Fruit fly (Drosophila melanogaster) whole organism, embryonic: ENCODE results near the gene Cpr65Ea.

Experiments used
- ATbp ChIP-seq: fragments of 200-800 bp; sonication (Bioruptor generic); optimal IDR thresholded peaks from 2 replicates; lab custom pipeline; 2017; ENCODE audit warnings: missing biosample characterization, mild to moderate bottlenecking, missing genetic modification characterization, missing genetic modification reagents
- Blimp-1 ChIP-seq: fragments of 200-800 bp; sonication (Bioruptor generic); optimal IDR thresholded peaks from 3 replicates; lab custom pipeline; 2018; ENCODE audit warnings: missing biosample characterization, missing genetic modification characterization, mild to moderate bottlenecking, moderate library complexity, missing genetic modification reagents
- CG10462 ChIP-seq: fragments of 200-800 bp; sonication (Bioruptor generic); optimal IDR thresholded peaks from 2 replicates; lab custom pipeline; 2016; ENCODE audit warnings: missing biosample characterization, missing genetic modification characterization
- CG13424 ChIP-seq: fragments of 200-800 bp; sonication (Bioruptor generic); optimal IDR thresholded peaks from 2 replicates; lab custom pipeline; 2019; ENCODE audit warnings: missing biosample characterization, mild to moderate bottlenecking, missing genetic modification characterization, moderate library complexity
- CG14710 ChIP-seq: fragments of 200-800 bp; sonication (Bioruptor generic); optimal IDR thresholded peaks from 3 replicates; lab custom pipeline; 2019; ENCODE audit warnings: missing biosample characterization, mild to moderate bottlenecking, missing genetic modification characterization, moderate library complexity
- CG15073 ChIP-seq: fragments of 200-800 bp; sonication (Bioruptor generic); optimal IDR thresholded peaks from 2 replicates; lab custom pipeline; 2016; ENCODE audit warnings: missing biosample characterization, missing genetic modification characterization
- CG15269 ChIP-seq: fragments of 200-800 bp; sonication (Bioruptor generic); optimal IDR thresholded peaks from 2 replicates; lab custom pipeline; 2018; ENCODE audit warnings: missing biosample characterization, mild to moderate bottlenecking, missing genetic modification characterization, moderate library complexity
- CG1529 ChIP-seq: fragments of 200-800 bp; sonication (Bioruptor generic); optimal IDR thresholded peaks from 3 replicates; lab custom pipeline; 2018; ENCODE audit warnings: missing biosample characterization, missing genetic modification characterization
- CG1603 ChIP-seq: fragments of 200-800 bp; sonication (Bioruptor generic); optimal IDR thresholded peaks from 2 replicates; lab custom pipeline; 2019; ENCODE audit warnings: missing biosample characterization, mild to moderate bottlenecking, missing genetic modification characterization, moderate library complexity
- CG17361 ChIP-seq: fragments of 200-800 bp; sonication (Bioruptor generic); IDR thresholded peaks from 3 replicates; pipeline ENCODE4 v1.3.6; 2022; ENCODE audit warnings: missing biosample characterization, missing genetic modification characterization
- CG18262 ChIP-seq: fragments of 200-800 bp; optimal IDR thresholded peaks from 3 replicates; lab custom pipeline; 2019; ENCODE audit warnings: missing biosample characterization, mild to moderate bottlenecking, missing genetic modification characterization, moderate library complexity
- CG2678 ChIP-seq: fragments of 200-800 bp; sonication (Bioruptor generic); optimal IDR thresholded peaks from 3 replicates; lab custom pipeline; 2019; ENCODE audit warnings: missing biosample characterization, mild to moderate bottlenecking, missing genetic modification characterization, moderate library complexity
- CG32532 ChIP-seq: fragments of 200-800 bp; sonication (Bioruptor generic); IDR thresholded peaks from 2 replicates; pipeline ENCODE4 v1.3.6; 2022; ENCODE audit warnings: missing biosample characterization, missing genetic modification characterization
- CG3407 ChIP-seq: fragments of 200-800 bp; sonication (Bioruptor generic); optimal IDR thresholded peaks from 2 replicates; lab custom pipeline; 2018; ENCODE audit warnings: missing biosample characterization, mild to moderate bottlenecking, missing genetic modification characterization
- CG4328 ChIP-seq: fragments of 200-800 bp; sonication (Bioruptor generic); optimal IDR thresholded peaks from 3 replicates; lab custom pipeline; 2017; ENCODE audit warnings: missing biosample characterization, missing genetic modification reagents, missing genetic modification characterization
- CG4360 ChIP-seq: fragments of 200-800 bp; sonication (Bioruptor generic); IDR thresholded peaks from 2 replicates; pipeline ENCODE4 v1.3.6; 2022; ENCODE audit warnings: missing biosample characterization, missing genetic modification characterization
- CG4424 ChIP-seq: fragments of 200-800 bp; sonication (Bioruptor generic); optimal IDR thresholded peaks from 3 replicates; lab custom pipeline; 2016; ENCODE audit warnings: missing biosample characterization, missing genetic modification characterization
- CG6689 ChIP-seq: fragments of 200-800 bp; sonication (Bioruptor generic); IDR thresholded peaks from 2 replicates; pipeline ENCODE4 v1.3.6; 2022; ENCODE audit warnings: missing biosample characterization, missing genetic modification characterization
- CG7839 ChIP-seq: fragments of 200-800 bp; sonication (Bioruptor generic); optimal IDR thresholded peaks from 3 replicates; lab custom pipeline; 2018; ENCODE audit warnings: missing biosample characterization, mild to moderate bottlenecking, missing genetic modification characterization, moderate library complexity
- D ChIP-seq, 2 experiments: fragments of 200-800 bp in 1 of 2; fragments of >200 bp in 1 of 2; sonication (Bioruptor generic) in 1 of 2; optimal IDR thresholded peaks; 2 replicates in 1 of 2; 3 replicates in 1 of 2; lab custom pipeline; 2017; ENCODE audit warnings: mild to moderate bottlenecking in 1 of 2, missing biosample characterization in 1 of 2, missing genetic modification characterization in 1 of 2, missing genetic modification reagents in 1 of 2
- Dek ChIP-seq: fragments of 200-800 bp; sonication (Bioruptor generic); optimal IDR thresholded peaks from 3 replicates; lab custom pipeline; 2019; ENCODE audit warnings: missing biosample characterization, mild to moderate bottlenecking, missing genetic modification characterization, moderate library complexity
- HLH3B ChIP-seq: fragments of 200-800 bp; sonication (Bioruptor generic); IDR thresholded peaks from 2 replicates; pipeline ENCODE4 v1.3.6; 2022; ENCODE audit warnings: missing biosample characterization, missing genetic modification characterization
- Hr51 ChIP-seq, 2 experiments: fragments of 200-800 bp; sonication (Bioruptor generic); optimal IDR thresholded peaks; 2 replicates in 1 of 2; 3 replicates in 1 of 2; lab custom pipeline; 2016 to 2018; ENCODE audit warnings: missing biosample characterization in 2 of 2, missing genetic modification characterization in 2 of 2, mild to moderate bottlenecking in 1 of 2, moderate library complexity in 1 of 2
- Jarid2 ChIP-seq: fragments of 200-800 bp; sonication (Bioruptor generic); optimal IDR thresholded peaks from 3 replicates; lab custom pipeline; 2017; ENCODE audit warnings: mild to moderate bottlenecking, missing biosample characterization, missing genetic modification reagents, missing genetic modification characterization
- Oaz ChIP-seq: fragments of 200-800 bp; sonication (Bioruptor generic); IDR thresholded peaks from 2 replicates; pipeline ENCODE4 v1.3.6; 2022; ENCODE audit warnings: missing biosample characterization, missing genetic modification characterization
- Oli ChIP-seq: fragments of 200-800 bp; sonication (Bioruptor generic); optimal IDR thresholded peaks from 2 replicates; lab custom pipeline; 2018; ENCODE audit warnings: missing biosample characterization, mild to moderate bottlenecking, missing genetic modification characterization, moderate library complexity
- Optix ChIP-seq: fragments of 200-800 bp; sonication (Bioruptor generic); IDR thresholded peaks from 3 replicates; pipeline ENCODE4 v1.3.6; 2022; ENCODE audit warnings: missing biosample characterization, missing genetic modification characterization
- ato ChIP-seq: fragments of 200-800 bp; sonication (Bioruptor generic); IDR thresholded peaks from 2 replicates; pipeline ENCODE4 v1.3.6; 2022; ENCODE audit warnings: missing biosample characterization, missing genetic modification characterization; ENCODE audit not compliant: partially characterized antibody
- bsh ChIP-seq, 2 experiments: fragments of 200-800 bp; sonication (Bioruptor generic); optimal IDR thresholded peaks; 2 replicates each; lab custom pipeline; 2017 to 2018; ENCODE audit warnings: mild to moderate bottlenecking in 2 of 2, missing biosample characterization in 2 of 2, missing genetic modification characterization in 2 of 2, moderate library complexity in 1 of 2
- dmrt99B ChIP-seq: fragments of 200-800 bp; sonication (Bioruptor generic); optimal IDR thresholded peaks from 2 replicates; lab custom pipeline; 2018; ENCODE audit warnings: missing biosample characterization, mild to moderate bottlenecking, missing genetic modification characterization, moderate library complexity
- gem ChIP-seq: fragments of 200-800 bp; sonication (Bioruptor generic); optimal IDR thresholded peaks from 2 replicates; lab custom pipeline; 2019; ENCODE audit warnings: missing biosample characterization, mild to moderate bottlenecking, missing genetic modification characterization, moderate library complexity
- grau ChIP-seq: fragments of 200-800 bp; optimal IDR thresholded peaks from 3 replicates; lab custom pipeline; 2019; ENCODE audit warnings: missing biosample characterization, mild to moderate bottlenecking, missing genetic modification characterization, moderate library complexity
- her ChIP-seq: fragments of 200-800 bp; sonication (Bioruptor generic); optimal IDR thresholded peaks from 2 replicates; lab custom pipeline; 2016; ENCODE audit warnings: missing biosample characterization, missing genetic modification characterization
- hkb ChIP-seq, 2 experiments: fragments of 200-800 bp in 1 of 2; fragments of >200 bp in 1 of 2; sonication (Bioruptor generic) in 1 of 2; IDR thresholded peaks in 1 of 2; optimal IDR thresholded peaks in 1 of 2; 2 replicates each; pipeline versions ENCODE4 v1.3.6 to Lab custom; 2017 to 2022; ENCODE audit warnings: missing biosample characterization in 1 of 2, missing genetic modification characterization in 1 of 2
- klu ChIP-seq: fragments of 200-800 bp; sonication (Bioruptor generic); IDR thresholded peaks from 2 replicates; pipeline ENCODE4 v1.3.6; 2022; ENCODE audit warnings: missing biosample characterization, missing genetic modification characterization
- nmo ChIP-seq: fragments of 200-800 bp; sonication (Bioruptor generic); optimal IDR thresholded peaks from 2 replicates; lab custom pipeline; 2018; ENCODE audit warnings: missing biosample characterization, mild to moderate bottlenecking, missing genetic modification characterization, moderate library complexity
- nom ChIP-seq: fragments of 200-800 bp; sonication (Bioruptor generic); optimal IDR thresholded peaks from 2 replicates; lab custom pipeline; 2017; ENCODE audit warnings: missing biosample characterization, missing genetic modification characterization, mild to moderate bottlenecking, moderate library complexity, missing genetic modification reagents
- phol ChIP-seq: fragments of 200-800 bp; sonication (Bioruptor generic); optimal IDR thresholded peaks from 3 replicates; lab custom pipeline; 2018; ENCODE audit warnings: missing biosample characterization, mild to moderate bottlenecking, missing genetic modification characterization, moderate library complexity
- pnt ChIP-seq: fragments of 200-800 bp; sonication (Bioruptor generic); optimal IDR thresholded peaks from 3 replicates; lab custom pipeline; 2016; ENCODE audit warnings: missing biosample characterization, missing genetic modification characterization
- scrt ChIP-seq: fragments of 200-800 bp; sonication (Bioruptor generic); optimal IDR thresholded peaks from 2 replicates; lab custom pipeline; 2018; ENCODE audit warnings: missing biosample characterization, mild to moderate bottlenecking, missing genetic modification characterization, moderate library complexity
- trh ChIP-seq: fragments of 200-800 bp; sonication (Bioruptor generic); optimal IDR thresholded peaks from 2 replicates; lab custom pipeline; 2016; ENCODE audit warnings: missing biosample characterization, missing genetic modification characterization
- unpg ChIP-seq: fragments of 200-800 bp; sonication (Bioruptor generic); optimal IDR thresholded peaks from 3 replicates; lab custom pipeline; 2018; ENCODE audit warnings: missing biosample characterization, mild to moderate bottlenecking, missing genetic modification characterization, moderate library complexity
- vvl ChIP-seq: fragments of 200-800 bp; sonication (Bioruptor generic); IDR thresholded peaks from 2 replicates; pipeline ENCODE4 v1.3.6; 2022; ENCODE audit warnings: missing biosample characterization, missing genetic modification characterization

The Cpr65Ea gene

DNA sequence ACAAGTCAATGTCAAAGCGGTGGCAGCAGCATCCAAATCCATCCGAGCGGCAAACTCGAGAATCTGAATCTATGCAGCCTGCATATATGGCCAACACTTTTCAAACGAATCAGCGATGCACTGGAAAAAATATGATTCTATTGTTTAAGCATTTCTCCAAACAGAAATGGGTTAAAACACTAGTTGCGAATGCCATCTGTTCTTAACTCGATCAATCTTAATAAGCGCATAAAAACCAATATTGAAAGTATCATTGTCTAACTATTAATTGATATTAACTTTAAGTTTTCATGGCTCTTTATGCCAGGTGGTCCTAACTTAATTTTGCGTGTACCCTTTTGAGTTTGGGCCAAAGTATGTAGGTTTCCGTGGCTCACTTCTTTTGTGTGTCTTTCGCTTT lies 19.3 kb upstream of the Cpr65Ea start (continued):
- TF ChIP-seq CG1603 (tag; lab: Kevin White, UChicago), result peak; percentile 46
- no peak for TF ChIP-seq scrt (GFP tag; lab: Kevin White, UChicago)
- no peak for TF ChIP-seq klu (GFP tag; lab: Robert Waterston, UW)
- peak; percentile 12 for TF ChIP-seq CG13424
- peak; percentile 26 for TF ChIP-seq phol (tag; lab: Kevin White, UChicago)
- peak; percentile 3 for TF ChIP-seq nmo (GFP tag; lab: Kevin White, UChicago)
- TF ChIP-seq CG4360 (GFP tag; lab: Robert Waterston, UW), result no peak
- peak; percentile 21 for TF ChIP-seq CG15269
- TF ChIP-seq dmrt99B (tag; lab: Kevin White, UChicago), result peak; percentile 50
- 0 out of 3 replicates have a peak, but pooled peaks have one; percentile 32 for TF ChIP-seq CG17361 (GFP tag; lab: Robert Waterston, UW)
- TF ChIP-seq bsh (GFP tag; optimal IDR thresholded peaks at IDR 0.05; lab: Kevin White, UChicago), result peak in 1 of 2 experiments; percentile 37
- peak; percentile 8 for TF ChIP-seq CG7839
- peak in 1 of 2 experiments; percentile 47 for TF ChIP-seq Hr51 (GFP tag; optimal IDR thresholded peaks at IDR 0.05; lab: Kevin White, UChicago)
- peak; percentile 17 for TF ChIP-seq grau (tag; lab: Kevin White, UChicago)
- no peak for TF ChIP-seq her
- TF ChIP-seq Oli, result peak; percentile 38
- TF ChIP-seq ato (GFP tag; lab: Robert Waterston, UW), result no peak
- TF ChIP-seq CG10462 (GFP tag; lab: Kevin White, UChicago), result no peak
- TF ChIP-seq Oaz (GFP tag; lab: Robert Waterston, UW), result no peak
- no peak for TF ChIP-seq hkb (optimal IDR thresholded peaks at IDR 0.05; lab: Kevin White, UChicago)
- TF ChIP-seq hkb (GFP tag; IDR thresholded peaks at IDR 0.05; lab: Robert Waterston, UW), result peak; percentile 31; the same call in 1 of the 2 replicates
- TF ChIP-seq Optix (GFP tag; lab: Robert Waterston, UW), result no peak
- no peak for TF ChIP-seq Jarid2 (GFP tag; lab: Kevin White, UChicago)
- peak; percentile 25 for TF ChIP-seq CG18262
- no peak for TF ChIP-seq CG32532 (GFP tag; lab: Robert Waterston, UW)
- TF ChIP-seq D (optimal IDR thresholded peaks at IDR 0.05; lab: Kevin White, UChicago), result no peak
- peak; percentile 12 for TF ChIP-seq D (GFP tag; optimal IDR thresholded peaks at IDR 0.05; lab: Kevin White, UChicago)
- no peak for TF ChIP-seq Dek
- TF ChIP-seq CG2678 (tag; lab: Kevin White, UChicago), result peak; percentile 47
- no peak for TF ChIP-seq trh (GFP tag; lab: Kevin White, UChicago)
- TF ChIP-seq CG6689, result 0 out of 2 replicates have a peak, but pooled peaks have one; percentile 13
- peak; percentile 3 for TF ChIP-seq CG14710 (tag; lab: Kevin White, UChicago)
- peak; percentile 38 for TF ChIP-seq ATbp
- no peak for TF ChIP-seq nom
- no peak for TF ChIP-seq CG4328 (GFP tag; lab: Kevin White, UChicago)
- TF ChIP-seq CG15073, result no peak
- peak; percentile 3 for TF ChIP-seq CG3407 (GFP tag; lab: Kevin White, UChicago)
- TF ChIP-seq gem, result peak; percentile 45
- peak; percentile 5 for TF ChIP-seq unpg
- no peak for TF ChIP-seq vvl (GFP tag; lab: Robert Waterston, UW)
- no peak for TF ChIP-seq pnt (GFP tag; lab: Kevin White, UChicago)
- TF ChIP-seq CG1529 (GFP tag; lab: Kevin White, UChicago), result no peak
- peak; percentile 42 for TF ChIP-seq Blimp-1 (GFP tag; lab: Kevin White, UChicago)
- no peak for TF ChIP-seq HLH3B (GFP tag; lab: Robert Waterston, UW)
- TF ChIP-seq CG4424 (GFP tag; lab: Kevin White, UChicago), result no peak
- TF ChIP-seq, all 482 proteins: peak for 37
